Worm (Caenorhabditis elegans): ENCODE results near the gene Y17G7B.3.

DNA sequence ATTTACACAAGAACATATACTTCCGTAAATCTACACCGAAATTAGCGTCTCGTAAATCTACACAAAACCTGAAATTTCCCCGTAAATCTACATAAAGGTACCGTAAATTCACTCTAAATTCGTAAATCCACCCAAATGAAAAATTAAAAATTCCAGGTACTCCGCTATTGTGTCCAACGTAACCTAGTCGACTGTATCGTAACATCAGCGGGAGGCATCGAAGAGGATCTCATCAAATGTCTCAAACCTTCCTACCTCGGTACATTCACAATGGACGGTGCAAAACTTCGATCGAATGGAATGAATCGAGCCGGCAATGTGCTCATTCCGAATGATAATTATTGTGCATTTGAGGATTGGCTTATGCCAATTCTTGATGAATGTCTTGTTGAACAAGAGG, 6.1 kb downstream of the Y17G7B.3 start:
- TF ChIP-seq cog-1 (tag; optimal IDR thresholded peaks at IDR 0.05) (no peak), klf-2 (GFP tag; conservative IDR thresholded peaks at IDR 0.05) (no peak), tab-1 (GFP tag; IDR thresholded peaks at IDR 0.05) (no peak), med-1 (GFP tag; optimal IDR thresholded peaks at IDR 0.05; ENCODE audit: insufficient read depth) (no peak)

Data from whole organism, midembryonic.